Comparison of ENCODE assay signal across 1 fruit fly cellular context in genomic region chrX:6339970-6340548, dm6.
TF ChIP-seq lines count a peak whose summit lies in the region.

No protein-coding gene starts in this region.

TF ChIP-seq in whole organism, embryonic, 481 proteins besides CTCF, POLR2A, EP300 and RAD21 (continued from another document and continues in another):
- TF ChIP-seq CG10565 (GFP tag; optimal IDR thresholded peaks at IDR 0.05; lab: Kevin White, UChicago) (no peak), sd (tag; optimal IDR thresholded peaks at IDR 0.05; lab: Kevin White, UChicago) (peak; percentile 89), maf-S (GFP tag; optimal IDR thresholded peaks at IDR 0.05; lab: Kevin White, UChicago) (peak; percentile 17), CG16815 (GFP tag; optimal IDR thresholded peaks at IDR 0.05; lab: Kevin White, UChicago) (no peak), H2.0 (GFP tag; IDR thresholded peaks at IDR 0.05; lab: Robert Waterston, UW) (peak; percentile 59), nerfin-2 (GFP tag; IDR thresholded peaks at IDR 0.05; lab: Robert Waterston, UW; ENCODE audit: partially characterized antibody) (no peak), zen2 (GFP tag; IDR thresholded peaks at IDR 0.05; lab: Robert Waterston, UW; ENCODE audit: partially characterized antibody) (no peak), ranshi (GFP tag; IDR thresholded peaks at IDR 0.05; lab: Robert Waterston, UW) (peak; percentile 58), ro (GFP tag; IDR thresholded peaks at IDR 0.05; lab: Robert Waterston, UW) (no peak), gsb (GFP tag; IDR thresholded peaks at IDR 0.05; lab: Robert Waterston, UW) (no peak), Rfx (GFP tag; IDR thresholded peaks at IDR 0.05; lab: Robert Waterston, UW) (peak; percentile 70), CG11093 (GFP tag; IDR thresholded peaks at IDR 0.05; lab: Robert Waterston, UW) (no peak), B-H1 (GFP tag; IDR thresholded peaks at IDR 0.05; lab: Robert Waterston, UW) (peak; percentile 32; the same call in 2 of the 3 replicates), Atf3 (GFP tag; optimal IDR thresholded peaks at IDR 0.05; lab: Kevin White, UChicago) (no peak), CG17385 (GFP tag; optimal IDR thresholded peaks at IDR 0.05; lab: Kevin White, UChicago) (peak; percentile 36), CG10209 (GFP tag; optimal IDR thresholded peaks at IDR 0.05; lab: Kevin White, UChicago) (peak; percentile 34), CG13123 (GFP tag; optimal IDR thresholded peaks at IDR 0.05; lab: Kevin White, UChicago) (no peak), CG4820 (GFP tag; optimal IDR thresholded peaks at IDR 0.05; lab: Kevin White, UChicago) (peak; percentile 19), cg (GFP tag; optimal IDR thresholded peaks at IDR 0.05; lab: Kevin White, UChicago) (no peak), Vsx1 (GFP tag; optimal IDR thresholded peaks at IDR 0.05; lab: Kevin White, UChicago) (no peak), ERR (GFP tag; optimal IDR thresholded peaks at IDR 0.05; lab: Kevin White, UChicago) (no peak), YL-1 (GFP tag; optimal IDR thresholded peaks at IDR 0.05; lab: Kevin White, UChicago) (no peak), CG2678 (tag; optimal IDR thresholded peaks at IDR 0.05; lab: Kevin White, UChicago) (peak; percentile 65), CG17359 (tag; optimal IDR thresholded peaks at IDR 0.05; lab: Kevin White, UChicago) (peak; percentile 78), toy (GFP tag; IDR thresholded peaks at IDR 0.05; lab: Robert Waterston, UW) (no peak), Mad (GFP tag; optimal IDR thresholded peaks at IDR 0.05; lab: Kevin White, UChicago) (no peak), tna (GFP tag; IDR thresholded peaks at IDR 0.05; lab: Robert Waterston, UW; ENCODE audit: partially characterized antibody) (no peak), Hsf (GFP tag; optimal IDR thresholded peaks at IDR 0.05; lab: Kevin White, UChicago) (peak; percentile 41), CG4404 (GFP tag; IDR thresholded peaks at IDR 0.05; lab: Robert Waterston, UW) (peak; percentile 22; the same call in 1 of the 2 replicates), CG10366 (GFP tag; IDR thresholded peaks at IDR 0.05; lab: Robert Waterston, UW) (peak; percentile 55), Hmx (GFP tag; optimal IDR thresholded peaks at IDR 0.05; lab: Kevin White, UChicago) (peak; percentile 20), ind (GFP tag; optimal IDR thresholded peaks at IDR 0.05; lab: Kevin White, UChicago) (peak; percentile 53), wor (GFP tag; IDR thresholded peaks at IDR 0.05; lab: Robert Waterston, UW) (no peak), CrebB (tag; optimal IDR thresholded peaks at IDR 0.05; lab: Kevin White, UChicago) (peak; percentile 42), scrt (GFP tag; optimal IDR thresholded peaks at IDR 0.05; lab: Kevin White, UChicago) (peak; percentile 54), Jarid2 (GFP tag; optimal IDR thresholded peaks at IDR 0.05; lab: Kevin White, UChicago) (peak; percentile 8), D19B (GFP tag; optimal IDR thresholded peaks at IDR 0.05; lab: Kevin White, UChicago) (no peak), Hey (tag; optimal IDR thresholded peaks at IDR 0.05; lab: Kevin White, UChicago) (no peak), CHES-1-like (GFP tag; optimal IDR thresholded peaks at IDR 0.05; lab: Kevin White, UChicago) (no peak), CG2129 (GFP tag; IDR thresholded peaks at IDR 0.05; lab: Robert Waterston, UW; ENCODE audit: partially characterized antibody) (no peak), org-1 (GFP tag; optimal IDR thresholded peaks at IDR 0.05; lab: Kevin White, UChicago) (peak; percentile 24), NfI (GFP tag; optimal IDR thresholded peaks at IDR 0.05; lab: Kevin White, UChicago) (peak; percentile 42), chn (GFP tag; optimal IDR thresholded peaks at IDR 0.05; lab: Kevin White, UChicago) (peak; percentile 22), CG3838 (GFP tag; optimal IDR thresholded peaks at IDR 0.05; lab: Kevin White, UChicago) (no peak), CG8089 (GFP tag; optimal IDR thresholded peaks at IDR 0.05; lab: Kevin White, UChicago) (no peak), Aef1 (GFP tag; IDR thresholded peaks at IDR 0.05; lab: Robert Waterston, UW) (peak; percentile 53; the same call in 2 of the 3 replicates), CG14050 (GFP tag; IDR thresholded peaks at IDR 0.05; lab: Robert Waterston, UW) (peak; percentile 45; the same call in 1 of the 3 replicates), pan (optimal IDR thresholded peaks at IDR 0.05; lab: Kevin White, UChicago) (no peak), pan (GFP tag; optimal IDR thresholded peaks at IDR 0.05 in 1 of 2, IDR thresholded peaks at IDR 0.05 in 1 of 2) (peak in 1 of 2 experiments; percentile 65), twi (tag; optimal IDR thresholded peaks at IDR 0.05; lab: Kevin White, UChicago) (no peak), caup (GFP tag; optimal IDR thresholded peaks at IDR 0.05; lab: Kevin White, UChicago; ENCODE audit: severe bottlenecking) (peak; percentile 61), jing (GFP tag; optimal IDR thresholded peaks at IDR 0.05; lab: Kevin White, UChicago) (no peak), Fer3 (tag; optimal IDR thresholded peaks at IDR 0.05; lab: Kevin White, UChicago) (peak; percentile 57), Bdp1 (GFP tag; optimal IDR thresholded peaks at IDR 0.05; lab: Kevin White, UChicago) (no peak), CG31388 (GFP tag; optimal IDR thresholded peaks at IDR 0.05; lab: Kevin White, UChicago) (no peak), Ets65A (GFP tag; lab: Kevin White, UChicago) (peak; percentile 77), CG8281 (tag; optimal IDR thresholded peaks at IDR 0.05; lab: Kevin White, UChicago) (no peak), fd96Cb (tag; optimal IDR thresholded peaks at IDR 0.05; lab: Kevin White, UChicago) (peak; percentile 56), Six4 (GFP tag; optimal IDR thresholded peaks at IDR 0.05; lab: Kevin White, UChicago) (no peak), fru (optimal IDR thresholded peaks at IDR 0.05; lab: Kevin White, UChicago) (no peak), kah (GFP tag; optimal IDR thresholded peaks at IDR 0.05; lab: Kevin White, UChicago) (no peak), Dad (GFP tag; optimal IDR thresholded peaks at IDR 0.05; lab: Kevin White, UChicago) (no peak), Nf-YB (GFP tag; optimal IDR thresholded peaks at IDR 0.05; lab: Kevin White, UChicago) (no peak), tll (GFP tag; optimal IDR thresholded peaks at IDR 0.05; lab: Kevin White, UChicago) (no peak), CG17829 (tag; optimal IDR thresholded peaks at IDR 0.05; lab: Kevin White, UChicago) (peak; percentile 46), Asciz (GFP tag; optimal IDR thresholded peaks at IDR 0.05; lab: Kevin White, UChicago) (peak; percentile 34), bowl (GFP tag; IDR thresholded peaks at IDR 0.05; lab: Robert Waterston, UW) (no peak), CG12942 (GFP tag; optimal IDR thresholded peaks at IDR 0.05; lab: Kevin White, UChicago) (peak; percentile 10), hbn (GFP tag; IDR thresholded peaks at IDR 0.05; lab: Robert Waterston, UW; ENCODE audit: partially characterized antibody) (no peak), CG6272 (GFP tag; IDR thresholded peaks at IDR 0.05; lab: Robert Waterston, UW) (no peak), lov (optimal IDR thresholded peaks at IDR 0.05; lab: Kevin White, UChicago) (no peak), lov (GFP tag; IDR thresholded peaks at IDR 0.05; lab: Robert Waterston, UW) (no peak), Neu2 (GFP tag; optimal IDR thresholded peaks at IDR 0.05; lab: Kevin White, UChicago; ENCODE audit: borderline replicate concordance) (no peak), lbe (GFP tag; optimal IDR thresholded peaks at IDR 0.05; lab: Kevin White, UChicago) (no peak), CG1832 (GFP tag; optimal IDR thresholded peaks at IDR 0.05; lab: Kevin White, UChicago) (no peak), H15 (GFP tag; IDR thresholded peaks at IDR 0.05; lab: Robert Waterston, UW) (0 out of 3 replicates have a peak, but pooled peaks have one; percentile 56), dati (GFP tag; IDR thresholded peaks at IDR 0.05; lab: Robert Waterston, UW) (no peak), CG30403 (GFP tag; optimal IDR thresholded peaks at IDR 0.05; lab: Kevin White, UChicago) (peak; percentile 43), Stat92E (GFP tag; optimal IDR thresholded peaks at IDR 0.05; lab: Kevin White, UChicago) (no peak), Oaz (GFP tag; IDR thresholded peaks at IDR 0.05; lab: Robert Waterston, UW) (no peak), CG34422 (GFP tag; IDR thresholded peaks at IDR 0.05; lab: Robert Waterston, UW) (peak; percentile 64; the same call in 2 of the 3 replicates), CG3995 (GFP tag; optimal IDR thresholded peaks at IDR 0.05; lab: Kevin White, UChicago) (no peak), repo (GFP tag; optimal IDR thresholded peaks at IDR 0.05; lab: Kevin White, UChicago) (no peak), Ptx1 (GFP tag; IDR thresholded peaks at IDR 0.05; lab: Robert Waterston, UW) (peak; percentile 64), CG4730 (GFP tag; IDR thresholded peaks at IDR 0.05; lab: Robert Waterston, UW) (no peak), danr (GFP tag; IDR thresholded peaks at IDR 0.05; lab: Robert Waterston, UW) (no peak), dmrt99B (tag; optimal IDR thresholded peaks at IDR 0.05; lab: Kevin White, UChicago) (peak; percentile 56), klu (GFP tag; IDR thresholded peaks at IDR 0.05; lab: Robert Waterston, UW) (peak; percentile 50), Adf1 (GFP tag; IDR thresholded peaks at IDR 0.05; lab: Robert Waterston, UW) (no peak; the same call in 1 of the 2 replicates), dmrt11E (tag; optimal IDR thresholded peaks at IDR 0.05; lab: Kevin White, UChicago) (no peak), Sox102F (GFP tag; optimal IDR thresholded peaks at IDR 0.05; lab: Kevin White, UChicago) (peak; percentile 72), NFAT (GFP tag; IDR thresholded peaks at IDR 0.05; lab: Robert Waterston, UW) (peak; percentile 50), pum (GFP tag; optimal IDR thresholded peaks at IDR 0.05; lab: Kevin White, UChicago) (peak; percentile 4), CG3163 (GFP tag; optimal IDR thresholded peaks at IDR 0.05; lab: Kevin White, UChicago) (no peak), crc (GFP tag; optimal IDR thresholded peaks at IDR 0.05; lab: Kevin White, UChicago) (no peak), cwo (GFP tag; optimal IDR thresholded peaks at IDR 0.05; lab: Kevin White, UChicago) (peak; percentile 90), Med (GFP tag; lab: Kevin White, UChicago) (peak; percentile 90), unpg (GFP tag; optimal IDR thresholded peaks at IDR 0.05; lab: Kevin White, UChicago) (peak; percentile 62), fd102C (GFP tag; optimal IDR thresholded peaks at IDR 0.05; lab: Kevin White, UChicago) (no peak), luna (GFP tag; optimal IDR thresholded peaks at IDR 0.05; lab: Kevin White, UChicago) (no peak), Mes4 (GFP tag; optimal IDR thresholded peaks at IDR 0.05; lab: Kevin White, UChicago) (no peak), CG33213 (GFP tag; optimal IDR thresholded peaks at IDR 0.05; lab: Kevin White, UChicago) (peak; percentile 21), CG16779 (GFP tag; IDR thresholded peaks at IDR 0.05; lab: Robert Waterston, UW) (no peak), slp2 (GFP tag; optimal IDR thresholded peaks at IDR 0.05; lab: Kevin White, UChicago) (no peak), E2f1 (GFP tag; IDR thresholded peaks at IDR 0.05; lab: Robert Waterston, UW) (peak; percentile 66), CG17186 (GFP tag; optimal IDR thresholded peaks at IDR 0.05; lab: Kevin White, UChicago) (no peak), btn (GFP tag; optimal IDR thresholded peaks at IDR 0.05; lab: Kevin White, UChicago) (no peak), CG33557 (GFP tag; optimal IDR thresholded peaks at IDR 0.05; lab: Kevin White, UChicago) (no peak), kay (GFP tag; optimal IDR thresholded peaks at IDR 0.05; lab: Kevin White, UChicago) (no peak), Eip74EF (GFP tag; optimal IDR thresholded peaks at IDR 0.05; lab: Kevin White, UChicago) (peak in 1 of 2 experiments; percentile 39), HLHmδ (GFP tag; optimal IDR thresholded peaks at IDR 0.05; lab: Kevin White, UChicago) (no peak), Oli (tag; optimal IDR thresholded peaks at IDR 0.05; lab: Kevin White, UChicago) (peak; percentile 30), dimm (GFP tag; IDR thresholded peaks at IDR 0.05; lab: Robert Waterston, UW) (no peak), CG14965 (GFP tag; optimal IDR thresholded peaks at IDR 0.05; lab: Kevin White, UChicago; ENCODE audit: borderline replicate concordance) (no peak), en (GFP tag; optimal IDR thresholded peaks at IDR 0.05; lab: Kevin White, UChicago) (no peak), ac (GFP tag; optimal IDR thresholded peaks at IDR 0.05; lab: Kevin White, UChicago) (no peak), CG2712 (tag; optimal IDR thresholded peaks at IDR 0.05; lab: Kevin White, UChicago) (peak; percentile 66), ab (GFP tag; optimal IDR thresholded peaks at IDR 0.05; lab: Kevin White, UChicago) (no peak), CG2202 (tag; optimal IDR thresholded peaks at IDR 0.05; lab: Kevin White, UChicago) (no peak), CG6791 (GFP tag; IDR thresholded peaks at IDR 0.05; lab: Robert Waterston, UW; ENCODE audit: partially characterized antibody) (no peak), CG11247 (GFP tag; IDR thresholded peaks at IDR 0.05; lab: Robert Waterston, UW) (peak; percentile 56; the same call in 1 of the 2 replicates), eyg (GFP tag; optimal IDR thresholded peaks at IDR 0.05; lab: Kevin White, UChicago) (no peak), CG10979 (tag; optimal IDR thresholded peaks at IDR 0.05; lab: Kevin White, UChicago) (peak; percentile 50), CG32532 (GFP tag; IDR thresholded peaks at IDR 0.05; lab: Robert Waterston, UW) (peak; percentile 73), peb (GFP tag; IDR thresholded peaks at IDR 0.05; lab: Robert Waterston, UW) (0 out of 2 replicates have a peak, but pooled peaks have one; percentile 18), CG12155 (GFP tag; optimal IDR thresholded peaks at IDR 0.05; lab: Kevin White, UChicago) (peak; percentile 19), CG32772 (GFP tag; IDR thresholded peaks at IDR 0.05; lab: Robert Waterston, UW) (peak; percentile 51; the same call in 1 of the 2 replicates), tio (GFP tag; optimal IDR thresholded peaks at IDR 0.05; lab: Kevin White, UChicago) (peak; percentile 5), CG9609 (GFP tag; optimal IDR thresholded peaks at IDR 0.05; lab: Kevin White, UChicago) (no peak), Pdp1 (GFP tag; optimal IDR thresholded peaks at IDR 0.05; lab: Kevin White, UChicago) (peak; percentile 25 to 51), CG1792 (GFP tag; optimal IDR thresholded peaks at IDR 0.05; lab: Kevin White, UChicago) (no peak), nau (GFP tag; optimal IDR thresholded peaks at IDR 0.05; lab: Kevin White, UChicago) (no peak), CG15601 (tag; optimal IDR thresholded peaks at IDR 0.05; lab: Kevin White, UChicago) (peak; percentile 46), Ssrp (tag; optimal IDR thresholded peaks at IDR 0.05; lab: Kevin White, UChicago) (peak; percentile 46), eve (GFP tag; optimal IDR thresholded peaks at IDR 0.05; lab: Kevin White, UChicago) (no peak)
